Worm (Caenorhabditis elegans): ENCODE data around the gene lact-1.

Gene lact-1

DNA sequence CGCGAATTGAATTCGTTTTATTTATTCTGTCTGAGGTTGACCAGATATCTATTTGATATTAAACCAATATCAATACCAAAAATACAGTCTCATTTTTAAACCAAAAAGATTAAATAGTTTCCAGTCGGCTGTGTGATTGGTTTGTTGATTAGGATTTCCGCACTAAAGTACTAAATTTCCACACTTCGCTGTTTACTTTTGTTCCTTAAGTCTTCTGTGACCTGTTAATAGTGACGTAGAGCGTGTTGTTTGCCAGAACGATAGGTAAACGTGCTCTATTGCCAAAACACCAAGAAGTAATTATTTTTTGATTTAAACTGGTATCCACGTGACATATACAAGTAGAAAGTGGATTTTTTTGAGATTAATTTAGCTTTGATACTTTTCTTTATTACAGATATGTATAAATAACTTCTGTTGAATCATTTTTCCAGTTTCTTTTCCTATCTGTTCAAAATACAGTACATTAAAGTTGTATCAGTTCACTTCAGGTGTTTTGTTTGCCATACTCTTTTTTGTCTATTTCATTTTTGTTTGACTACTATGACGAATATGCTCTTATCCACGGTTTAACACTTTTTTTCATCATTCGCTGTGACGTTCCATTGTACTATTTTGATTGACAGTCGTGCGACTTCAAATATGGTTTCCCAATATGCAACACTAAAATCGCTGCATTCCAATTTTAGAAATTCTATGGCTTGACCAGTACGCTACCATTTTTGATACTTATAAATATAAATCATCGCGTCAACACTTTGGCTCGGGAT lies 30.9 kb upstream of the lact-1 start:
- TF ChIP-seq ref-1 (GFP tag; conservative IDR thresholded peaks at IDR 0.05) (no peak), cog-1 (tag; optimal IDR thresholded peaks at IDR 0.05) (no peak), klf-2 (GFP tag; conservative IDR thresholded peaks at IDR 0.05) (no peak), med-1 (GFP tag; optimal IDR thresholded peaks at IDR 0.05; ENCODE audit: insufficient read depth) (no peak), tab-1 (GFP tag; IDR thresholded peaks at IDR 0.05) (no peak), ztf-29 (GFP tag; IDR thresholded peaks at IDR 0.05) (no peak)

DNA sequence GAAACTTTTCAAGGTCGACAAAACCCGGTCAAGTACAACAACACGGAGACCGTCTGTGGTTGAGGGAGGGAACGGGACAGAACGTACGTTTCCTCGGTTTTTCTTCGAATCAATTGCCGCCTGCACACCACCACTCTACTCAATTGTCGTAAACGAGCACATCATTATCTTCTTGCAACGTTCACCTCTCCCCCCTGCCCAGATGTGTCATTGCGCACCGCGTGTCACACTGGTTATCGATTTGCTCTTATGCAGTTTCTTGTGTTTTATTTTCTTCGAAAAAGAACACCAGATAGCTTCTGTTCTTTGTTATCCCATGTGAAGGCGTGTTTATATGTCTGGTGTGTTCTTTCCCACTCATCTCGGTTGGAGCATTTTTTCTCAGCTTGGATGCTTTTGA lies 29.4 kb upstream of the lact-1 start:
- TF ChIP-seq med-1 (GFP tag; optimal IDR thresholded peaks at IDR 0.05; ENCODE audit: insufficient read depth) (no peak), cog-1 (tag; optimal IDR thresholded peaks at IDR 0.05) (no peak), ztf-23 (GFP tag; IDR thresholded peaks at IDR 0.05) (no peak), klf-2 (GFP tag; conservative IDR thresholded peaks at IDR 0.05) (no peak), T22C8.4 (GFP tag; IDR thresholded peaks at IDR 0.05) (no peak), flt-1 (GFP tag; IDR thresholded peaks at IDR 0.05) (no peak), ref-1 (GFP tag; conservative IDR thresholded peaks at IDR 0.05) (no peak), ztf-29 (GFP tag; IDR thresholded peaks at IDR 0.05) (no peak), tab-1 (GFP tag; IDR thresholded peaks at IDR 0.05) (no peak)

DNA sequence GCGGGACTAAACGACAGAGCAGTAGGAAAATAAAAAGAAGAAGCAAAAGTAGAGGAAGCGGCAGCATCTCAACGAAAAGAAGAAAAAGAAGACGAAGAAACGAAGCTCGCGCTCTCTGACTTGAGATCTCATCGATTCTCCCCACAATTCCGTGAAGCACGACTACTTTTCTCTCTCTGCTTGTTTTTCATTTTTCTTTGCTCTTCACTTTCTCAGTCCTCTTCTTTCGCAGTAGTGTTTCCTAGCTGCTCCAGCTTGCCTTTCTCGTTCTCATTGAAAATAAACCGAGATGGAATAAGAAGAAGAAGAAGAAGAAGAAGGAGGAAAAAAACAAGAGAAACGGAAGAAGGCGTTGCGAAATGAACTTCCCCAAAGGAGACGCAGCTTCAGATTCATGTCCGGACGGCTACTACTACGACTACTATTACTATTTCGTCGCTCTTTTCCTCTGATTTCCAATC lies 24.6 kb upstream of the lact-1 start:
- no peak for TF ChIP-seq flt-1 (GFP tag; IDR thresholded peaks at IDR 0.05)
- TF ChIP-seq ztf-29 (GFP tag; IDR thresholded peaks at IDR 0.05) = no peak

DNA sequence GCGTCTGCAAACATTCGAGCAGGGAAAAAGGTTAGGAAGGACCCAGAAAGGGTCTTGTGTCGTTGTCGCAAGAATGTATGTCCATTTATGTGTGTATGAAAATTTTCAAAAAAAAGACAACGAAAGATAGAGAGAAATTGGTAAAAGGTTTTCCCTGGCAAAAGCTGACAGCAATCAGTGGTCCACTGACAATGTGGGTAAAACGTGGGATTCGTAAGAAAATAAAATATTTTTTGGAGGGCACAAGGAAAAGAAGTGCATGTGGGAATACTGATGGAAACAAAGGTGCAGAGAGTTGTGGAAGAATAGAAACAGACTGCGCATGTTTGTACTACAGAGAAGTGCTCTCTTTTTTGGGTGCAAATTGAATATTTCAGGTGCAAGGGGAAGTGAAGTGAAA lies 23.0 kb upstream of the lact-1 start:
- TF ChIP-seq klf-2 (GFP tag; conservative IDR thresholded peaks at IDR 0.05) = no peak
- TF ChIP-seq T22C8.4 (GFP tag; IDR thresholded peaks at IDR 0.05) = no peak
- TF ChIP-seq med-1 (GFP tag; optimal IDR thresholded peaks at IDR 0.05; ENCODE audit: insufficient read depth) = no peak
- no peak for TF ChIP-seq tab-1 (GFP tag; IDR thresholded peaks at IDR 0.05)
- no peak for TF ChIP-seq cog-1 (tag; optimal IDR thresholded peaks at IDR 0.05)
- no peak for TF ChIP-seq ztf-23 (GFP tag; IDR thresholded peaks at IDR 0.05)
- TF ChIP-seq ref-1 (GFP tag; conservative IDR thresholded peaks at IDR 0.05) = no peak
- TF ChIP-seq ztf-29 (GFP tag; IDR thresholded peaks at IDR 0.05) = no peak
- TF ChIP-seq flt-1 (GFP tag; IDR thresholded peaks at IDR 0.05) = no peak

DNA sequence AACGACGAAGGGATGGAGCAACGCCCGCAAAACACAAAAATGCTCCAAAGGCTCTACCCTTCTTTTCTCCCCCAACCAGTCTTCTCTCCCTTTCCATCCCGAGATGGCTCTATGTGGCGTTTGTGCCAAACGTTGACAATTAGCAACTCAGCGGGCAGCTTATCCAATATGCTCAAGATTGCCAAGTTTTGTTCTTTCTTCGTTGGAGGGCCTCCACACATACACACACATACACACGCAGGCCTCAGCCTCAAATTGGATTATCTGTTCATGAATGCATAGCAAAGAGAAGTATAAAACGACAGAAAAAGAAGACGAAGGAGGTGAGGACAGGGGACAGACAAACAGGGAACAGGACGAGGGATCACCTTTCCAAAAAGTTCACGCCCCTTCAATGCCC lies 21.2 kb upstream of the lact-1 start:
- TF ChIP-seq ztf-23 (GFP tag; IDR thresholded peaks at IDR 0.05) (no peak), T22C8.4 (GFP tag; IDR thresholded peaks at IDR 0.05) (no peak), tab-1 (GFP tag; IDR thresholded peaks at IDR 0.05) (no peak), flt-1 (GFP tag; IDR thresholded peaks at IDR 0.05) (no peak), ztf-29 (GFP tag; IDR thresholded peaks at IDR 0.05) (no peak), med-1 (GFP tag; optimal IDR thresholded peaks at IDR 0.05; ENCODE audit: insufficient read depth) (no peak), klf-2 (GFP tag; conservative IDR thresholded peaks at IDR 0.05) (no peak), ref-1 (GFP tag; conservative IDR thresholded peaks at IDR 0.05) (no peak), cog-1 (tag; optimal IDR thresholded peaks at IDR 0.05) (no peak)

DNA sequence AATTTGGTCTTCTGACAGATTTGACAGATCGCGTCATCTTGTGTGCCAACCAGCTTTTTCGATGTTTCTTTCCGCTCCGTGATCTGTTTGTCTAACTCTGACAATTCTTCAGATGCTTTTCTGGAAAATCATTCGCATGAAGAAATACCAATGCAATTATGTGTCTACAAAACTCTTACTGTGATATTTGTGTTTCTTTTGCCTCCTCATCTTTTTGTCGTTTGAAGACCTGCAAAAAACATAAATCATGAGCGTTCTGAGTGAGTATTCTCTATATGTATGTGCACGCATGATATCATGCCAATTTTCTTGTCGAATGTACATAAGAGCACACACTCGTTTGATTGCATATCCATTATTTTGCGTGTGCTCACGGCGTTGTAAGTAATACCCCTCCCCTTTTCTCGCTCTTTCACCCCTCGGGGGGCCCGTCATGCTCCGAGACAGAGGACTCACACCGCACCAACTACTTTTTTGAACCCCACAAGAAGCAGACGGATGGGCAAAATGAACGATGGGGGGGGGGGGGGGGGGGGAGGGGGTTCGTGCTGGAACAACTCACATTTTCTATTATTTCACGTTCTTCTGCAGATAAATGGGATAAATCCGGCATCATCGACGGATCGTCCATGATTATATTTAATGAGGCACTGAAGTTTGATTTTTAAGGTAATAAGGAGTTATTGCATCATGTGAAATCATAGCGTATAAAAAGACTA lies 19.7 kb upstream of the lact-1 start, which contains the start of gene unc-10:
Gene unc-10 (minus strand): TSS at position 652 of the 719 bp plus-strand sequence.
- no peak for TF ChIP-seq cog-1 (tag; optimal IDR thresholded peaks at IDR 0.05)
- TF ChIP-seq ref-1 (GFP tag; conservative IDR thresholded peaks at IDR 0.05) = no peak
- no peak for TF ChIP-seq T22C8.4 (GFP tag; IDR thresholded peaks at IDR 0.05)

DNA sequence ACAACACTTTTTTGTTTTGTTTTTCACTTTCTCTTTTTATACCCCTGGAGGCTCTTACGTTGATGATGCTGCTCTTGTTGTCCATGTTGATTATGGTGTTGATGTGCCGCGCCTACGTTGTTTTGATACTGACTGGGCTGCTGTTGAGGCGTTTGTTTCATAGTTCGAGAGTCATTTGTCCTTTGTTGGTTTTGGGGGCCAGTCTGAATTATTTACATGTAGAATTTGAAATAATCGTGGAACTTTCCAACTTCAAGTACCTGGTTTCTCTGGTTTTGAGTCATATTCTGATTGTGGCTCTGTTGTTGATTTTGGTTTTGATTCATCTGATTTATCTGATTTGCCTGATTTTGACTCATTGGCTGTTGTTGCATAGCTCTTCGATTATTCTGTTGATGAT lies 17.9 kb upstream of the lact-1 start:
- TF ChIP-seq tab-1 (GFP tag; IDR thresholded peaks at IDR 0.05) (no peak), ztf-23 (GFP tag; IDR thresholded peaks at IDR 0.05) (no peak), cog-1 (tag; optimal IDR thresholded peaks at IDR 0.05) (no peak), flt-1 (GFP tag; IDR thresholded peaks at IDR 0.05) (no peak), ref-1 (GFP tag; conservative IDR thresholded peaks at IDR 0.05) (no peak), med-1 (GFP tag; optimal IDR thresholded peaks at IDR 0.05; ENCODE audit: insufficient read depth) (no peak), T22C8.4 (GFP tag; IDR thresholded peaks at IDR 0.05) (no peak), klf-2 (GFP tag; conservative IDR thresholded peaks at IDR 0.05) (no peak), ztf-29 (GFP tag; IDR thresholded peaks at IDR 0.05) (no peak)

DNA sequence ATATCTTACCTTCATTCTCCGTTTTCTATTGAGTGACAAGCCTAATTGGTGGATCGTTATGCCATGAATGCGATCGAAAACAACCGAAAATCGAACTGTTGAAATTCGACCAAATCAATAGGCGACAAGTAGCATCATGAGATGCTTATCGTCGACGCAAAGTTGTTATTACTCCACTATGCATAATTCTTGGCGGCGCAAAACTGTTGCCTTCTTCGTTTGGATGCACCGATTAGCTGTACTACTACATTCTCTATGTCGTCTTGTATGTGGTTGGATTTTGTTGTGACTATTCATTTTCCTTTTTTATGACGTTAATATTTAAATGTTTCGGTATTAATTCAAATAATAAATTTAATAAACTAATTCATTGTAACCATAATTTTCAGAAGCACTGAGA lies 11.8 kb upstream of the lact-1 start, which contains the start of gene F46H5.11:
Gene F46H5.11 (minus strand): TSS at position 101 of the 400 bp plus-strand sequence.
- no peak for TF ChIP-seq tab-1 (GFP tag; IDR thresholded peaks at IDR 0.05)
- no peak for TF ChIP-seq klf-2 (GFP tag; conservative IDR thresholded peaks at IDR 0.05)
- TF ChIP-seq T22C8.4 (GFP tag; IDR thresholded peaks at IDR 0.05) = no peak
- no peak for TF ChIP-seq ztf-29 (GFP tag; IDR thresholded peaks at IDR 0.05)
- TF ChIP-seq med-1 (GFP tag; optimal IDR thresholded peaks at IDR 0.05; ENCODE audit: insufficient read depth) = no peak
- no peak for TF ChIP-seq cog-1 (tag; optimal IDR thresholded peaks at IDR 0.05)
- TF ChIP-seq ztf-23 (GFP tag; IDR thresholded peaks at IDR 0.05) = no peak
- TF ChIP-seq flt-1 (GFP tag; IDR thresholded peaks at IDR 0.05) = no peak
- no peak for TF ChIP-seq ref-1 (GFP tag; conservative IDR thresholded peaks at IDR 0.05)

DNA sequence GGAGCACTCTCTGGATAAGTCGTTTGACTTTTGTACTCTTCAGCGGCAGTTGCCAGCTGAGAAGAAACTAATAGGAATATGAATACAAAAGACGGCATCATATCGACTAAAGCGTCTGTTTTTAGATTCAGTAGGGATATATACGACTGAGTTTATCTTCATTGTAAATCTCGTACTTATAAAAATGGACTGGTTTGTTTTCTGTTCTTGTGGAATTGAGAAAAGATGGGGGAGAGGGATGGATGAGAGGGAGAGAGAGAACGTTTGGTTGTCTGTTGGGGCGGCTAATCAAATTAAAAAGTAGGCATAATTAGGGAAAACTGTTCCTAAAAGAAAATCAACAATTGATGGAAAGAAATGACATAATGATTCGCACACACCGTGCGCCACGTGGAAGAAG lies 9.2 kb upstream of the lact-1 start, which contains the start of gene grd-7:
Gene grd-7 (minus strand): TSS at position 101 of the 400 bp plus-strand sequence.
- no peak for TF ChIP-seq cog-1 (tag; optimal IDR thresholded peaks at IDR 0.05)
- TF ChIP-seq med-1 (GFP tag; optimal IDR thresholded peaks at IDR 0.05; ENCODE audit: insufficient read depth) = no peak
- TF ChIP-seq flt-1 (GFP tag; IDR thresholded peaks at IDR 0.05) = no peak
- no peak for TF ChIP-seq ztf-23 (GFP tag; IDR thresholded peaks at IDR 0.05)
- TF ChIP-seq ref-1 (GFP tag; conservative IDR thresholded peaks at IDR 0.05) = no peak
- no peak for TF ChIP-seq ztf-29 (GFP tag; IDR thresholded peaks at IDR 0.05)
- TF ChIP-seq tab-1 (GFP tag; IDR thresholded peaks at IDR 0.05) = no peak
- TF ChIP-seq T22C8.4 (GFP tag; IDR thresholded peaks at IDR 0.05) = no peak
- TF ChIP-seq klf-2 (GFP tag; conservative IDR thresholded peaks at IDR 0.05) = no peak
